Worm (Caenorhabditis elegans) whole organism, L1 larva: ENCODE data around the gene D1022.3.
"Not testable (repeated sequence)": the region's sequence is repeated elsewhere in the genome, so short reads cannot be mapped to it uniquely, and the experiment has no call there.

Experiments
- ama-1 ChIP-seq: fragments of 150-350 bp; optimal IDR thresholded peaks from 2 replicates; lab custom pipeline; 2014
- ces-1 ChIP-seq: fragments of 150-350 bp; optimal IDR thresholded peaks from 2 replicates; lab custom pipeline; 2014; ENCODE audit warnings: missing biosample characterization, missing genetic modification reagents, missing genetic modification characterization
- elt-2 ChIP-seq: sonication (generic microtip); optimal IDR thresholded peaks from 2 replicates; lab custom pipeline; 2016; ENCODE audit warnings: missing genetic modification characterization, mild to moderate bottlenecking, inconsistent platforms, missing compliant biosample characterization, missing genetic modification reagents
- fos-1 ChIP-seq: fragments of 150-350 bp; optimal IDR thresholded peaks from 2 replicates; lab custom pipeline; 2014; ENCODE audit warnings: missing biosample characterization, missing genetic modification characterization
- lin-39 ChIP-seq: fragments of 150-350 bp; optimal IDR thresholded peaks from 2 replicates; lab custom pipeline; 2014; ENCODE audit warnings: missing biosample characterization, missing genetic modification reagents, missing genetic modification characterization
- mef-2 ChIP-seq: fragments of 150-350 bp; optimal IDR thresholded peaks from 2 replicates; lab custom pipeline; 2014; ENCODE audit warnings: missing biosample characterization, missing genetic modification characterization
- nhr-11 ChIP-seq: fragments of 150-350 bp; optimal IDR thresholded peaks from 2 replicates; lab custom pipeline; 2014; ENCODE audit warnings: missing biosample characterization, missing genetic modification characterization
- nhr-76 ChIP-seq: sonication (generic microtip); optimal IDR thresholded peaks from 2 replicates; lab custom pipeline; 2017; ENCODE audit warnings: missing biosample characterization, missing genetic modification characterization
- rnt-1 ChIP-seq: sonication (generic microtip); optimal IDR thresholded peaks from 2 replicates; lab custom pipeline; 2016; ENCODE audit warnings: mild to moderate bottlenecking, missing genetic modification characterization, moderate library complexity, missing compliant biosample characterization
- snpc-4 ChIP-seq: fragments of 150-350 bp; optimal IDR thresholded peaks from 2 replicates; lab custom pipeline; 2014; ENCODE audit warnings: missing biosample characterization, missing genetic modification characterization
- tbx-2 ChIP-seq: sonication (generic microtip); optimal IDR thresholded peaks from 2 replicates; lab custom pipeline; 2016; ENCODE audit warnings: missing genetic modification characterization, missing compliant biosample characterization
- unc-62 ChIP-seq: fragments of 150-350 bp; optimal IDR thresholded peaks from 2 replicates; lab custom pipeline; 2014; ENCODE audit warnings: missing biosample characterization, missing genetic modification reagents, missing genetic modification characterization
- zag-1 ChIP-seq: fragments of 150-350 bp; optimal IDR thresholded peaks from 2 replicates; lab custom pipeline; 2014; ENCODE audit warnings: missing biosample characterization, missing genetic modification characterization
- ztf-11 ChIP-seq, 2 experiments: sonication (generic microtip); optimal IDR thresholded peaks; 2 replicates each; lab custom pipeline; 2016 to 2017; ENCODE audit warnings: missing genetic modification characterization in 2 of 2, missing biosample characterization in 1 of 2, missing compliant biosample characterization in 1 of 2

DNA sequence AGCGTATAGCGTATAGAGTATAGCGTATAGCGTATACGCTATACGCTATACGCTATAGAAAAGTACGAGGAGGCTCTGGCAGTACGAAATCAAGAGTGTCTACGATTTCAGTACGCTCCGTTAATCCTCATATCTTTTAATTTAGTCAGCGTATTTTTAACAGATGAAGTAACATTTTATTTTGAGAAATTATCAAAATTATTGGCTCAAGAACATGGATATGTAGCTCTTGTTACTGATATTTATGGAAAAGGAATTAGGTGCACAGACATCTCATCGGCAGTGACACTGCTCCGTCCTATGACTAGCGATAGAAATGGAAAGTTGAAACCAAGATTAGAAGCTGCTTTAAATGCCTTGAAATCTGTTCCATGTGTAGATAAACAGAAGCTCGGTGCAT lies 21.1 kb downstream of the D1022.3 start, which contains the start of gene K02A2.1:
- TF ChIP-seq ztf-11 (tag; optimal IDR thresholded peaks at IDR 0.05; lab: Kevin White, UChicago); zag-1; mef-2 (tag; lab: Kevin White, UChicago); tbx-2; elt-2 (tag; lab: Kevin White, UChicago); lin-39 (tag; lab: Kevin White, UChicago); fos-1 (tag; lab: Kevin White, UChicago); unc-62 (GFP tag; lab: Kevin White, UChicago); nhr-76; snpc-4 (tag; lab: Kevin White, UChicago); ama-1 (lab: Kevin White, UChicago); rnt-1 (tag; lab: Kevin White, UChicago); ces-1; nhr-11 (tag; lab: Kevin White, UChicago): not testable (repeated sequence)
